Worm (Caenorhabditis elegans): Measurements from ENCODE around the gene vwa-8.
A peak's percentile ranks its signal among the peaks of the same experiment; 100 is the strongest.

The vwa-8 gene

DNA sequence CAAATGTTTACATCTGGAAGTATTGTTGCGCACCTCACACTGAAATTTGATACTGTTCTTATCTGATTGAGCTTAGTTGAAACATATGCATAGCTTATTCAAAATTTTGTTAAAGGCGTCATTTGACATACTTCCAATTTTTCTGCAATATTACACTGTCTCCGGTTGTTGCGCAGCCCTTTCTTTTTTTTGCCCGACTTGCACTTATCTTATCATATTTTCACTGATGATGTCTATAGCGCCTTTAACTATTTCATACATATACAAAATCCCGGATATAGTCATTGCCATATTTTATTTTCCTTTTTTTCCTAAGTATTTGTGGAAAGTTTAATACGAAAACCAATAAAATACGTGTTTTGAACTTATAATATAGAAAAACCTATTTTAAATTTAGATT, 15.5 kb downstream of the vwa-8 start:
- TF ChIP-seq F10E7.11 (tag; optimal IDR thresholded peaks at IDR 0.05) (no peak), zim-3 (tag; optimal IDR thresholded peaks at IDR 0.05) (no peak), hlh-26 (GFP tag; conservative IDR thresholded peaks at IDR 0.05) (no peak), Y95B8A.8 (GFP tag; IDR thresholded peaks at IDR 0.05) (no peak), K11D2.4 (GFP tag; IDR thresholded peaks at IDR 0.05) (no peak), tlf-1 (GFP tag; optimal IDR thresholded peaks at IDR 0.05) (no peak), K12H6.12 (tag; optimal IDR thresholded peaks at IDR 0.05) (no peak), snpc-4 (GFP tag; optimal IDR thresholded peaks at IDR 0.05) (no peak), snpc-4 (tag; optimal IDR thresholded peaks at IDR 0.05) (no peak), madf-6 (GFP tag; IDR thresholded peaks at IDR 0.05) (no peak), lsy-27 (tag; optimal IDR thresholded peaks at IDR 0.05; ENCODE audit: borderline replicate concordance, insufficient read depth) (no peak), dpff-1 (tag; optimal IDR thresholded peaks at IDR 0.05) (no peak), ekl-4 (GFP tag; IDR thresholded peaks at IDR 0.05) (no peak), lin-35 (GFP tag; optimal IDR thresholded peaks at IDR 0.05) (no peak), Y67H2A.10 (GFP tag; conservative IDR thresholded peaks at IDR 0.05) (no peak), hlh-12 (tag; optimal IDR thresholded peaks at IDR 0.05) (no peak)

DNA sequence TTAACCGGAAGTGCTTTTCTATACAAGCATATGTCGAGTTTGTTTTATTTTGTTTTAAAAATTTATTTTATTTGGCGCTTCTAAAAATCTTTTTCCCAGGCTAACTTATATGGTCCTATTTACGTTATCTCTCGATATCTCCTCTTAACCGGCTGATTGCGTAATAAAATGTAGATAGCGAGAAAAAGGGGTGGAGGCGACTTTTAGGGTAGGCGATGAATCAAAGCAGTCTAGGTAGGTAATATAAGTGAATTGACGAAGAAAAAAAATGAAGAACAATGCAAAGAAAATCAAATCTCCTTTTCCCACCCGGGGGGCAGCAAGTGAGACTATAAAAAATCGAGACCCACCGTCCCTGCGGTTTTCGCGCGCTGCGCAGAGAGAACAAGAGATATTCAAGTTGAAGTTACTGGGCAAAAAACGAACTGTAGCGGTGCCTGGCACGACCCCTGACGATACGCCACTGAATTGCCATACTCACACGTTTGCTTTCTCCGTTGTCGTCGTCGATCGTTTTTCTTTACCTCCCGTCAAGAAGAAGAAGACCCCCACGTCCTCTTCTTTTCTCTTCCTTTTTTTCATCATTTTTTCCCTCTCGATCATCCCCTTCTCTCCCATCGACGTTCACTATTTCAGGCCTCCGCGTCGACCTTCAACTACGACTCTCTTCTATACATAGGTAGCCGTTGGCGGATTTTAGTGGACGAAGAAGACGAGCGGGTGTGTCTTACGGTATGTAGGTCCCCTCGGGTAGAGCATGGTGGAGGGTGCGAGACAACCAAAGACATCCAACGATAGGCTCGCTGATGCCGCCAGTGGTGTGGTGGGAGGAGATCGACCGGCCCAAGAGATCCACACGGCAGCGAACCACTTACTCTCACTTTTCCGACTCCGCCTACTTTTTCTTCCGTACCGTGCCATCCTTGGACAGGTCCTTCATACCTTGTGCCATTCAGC, 16.9 kb downstream of the vwa-8 start, which contains the start of gene nhr-25:
TSS of gene nhr-25 (plus strand) at position 637 of the 957 bp plus-strand sequence.
- 0 out of 2 replicates have a peak, but pooled peaks have one; percentile 25 for TF ChIP-seq attf-3 (GFP tag; conservative IDR thresholded peaks at IDR 0.05)
- peak; percentile 54 for TF ChIP-seq zfh-2 (GFP tag; conservative IDR thresholded peaks at IDR 0.05)
- no peak for TF ChIP-seq madf-6 (GFP tag; IDR thresholded peaks at IDR 0.05)

DNA sequence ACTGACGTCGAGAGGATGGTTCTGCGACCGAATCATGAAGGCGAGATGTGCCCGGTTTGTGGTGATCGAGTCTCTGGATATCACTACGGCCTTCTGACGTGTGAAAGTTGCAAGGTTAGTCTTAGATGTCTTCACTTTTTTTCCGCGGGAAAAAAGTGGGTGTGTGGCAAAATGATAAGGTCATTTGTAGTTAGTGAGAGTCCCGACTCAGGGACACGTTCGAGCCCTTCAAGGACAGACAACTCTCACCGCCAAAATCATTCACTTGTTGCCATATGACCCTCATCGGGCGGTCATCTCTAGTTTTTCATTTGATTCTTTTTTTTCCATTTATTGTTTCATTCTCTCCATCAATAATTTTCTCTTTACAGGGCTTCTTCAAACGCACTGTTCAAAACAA, 17.6 kb downstream of the vwa-8 start:
- TF ChIP-seq lin-40 (tag; optimal IDR thresholded peaks at IDR 0.05) (no peak), nhr-27 (tag; optimal IDR thresholded peaks at IDR 0.05) (no peak), ceh-91 (GFP tag; IDR thresholded peaks at IDR 0.05) (no peak), egrh-3 (GFP tag; IDR thresholded peaks at IDR 0.05) (no peak), K11D2.4 (GFP tag; IDR thresholded peaks at IDR 0.05) (no peak), ets-4 (GFP tag; optimal IDR thresholded peaks at IDR 0.05) (no peak), D2030.7 (GFP tag; IDR thresholded peaks at IDR 0.05) (no peak), ceh-58 (GFP tag; IDR thresholded peaks at IDR 0.05) (no peak), ccch-3 (GFP tag; optimal IDR thresholded peaks at IDR 0.05) (no peak), mxl-1 (tag; optimal IDR thresholded peaks at IDR 0.05) (no peak)

DNA sequence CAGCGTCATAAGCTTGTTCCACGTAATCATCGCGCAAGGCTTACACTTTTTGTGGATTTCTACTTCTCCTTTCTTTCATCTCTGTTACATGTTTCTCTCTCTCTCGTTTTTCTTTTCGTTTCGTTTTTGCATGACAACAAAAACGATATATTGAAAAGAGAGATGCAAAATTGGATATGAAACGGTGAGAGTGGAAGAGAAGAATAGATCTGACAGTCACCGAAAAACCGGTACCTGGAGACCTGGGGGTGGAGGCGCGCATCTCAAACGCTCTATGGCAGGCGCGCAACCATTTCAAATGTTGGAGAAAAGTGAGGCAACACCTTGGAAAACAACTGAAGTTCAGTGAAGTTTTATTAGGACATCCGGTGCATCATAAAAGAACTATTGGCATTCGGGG, 18.4 kb downstream of the vwa-8 start:
- no peak for TF ChIP-seq K11D2.4 (GFP tag; IDR thresholded peaks at IDR 0.05)

DNA sequence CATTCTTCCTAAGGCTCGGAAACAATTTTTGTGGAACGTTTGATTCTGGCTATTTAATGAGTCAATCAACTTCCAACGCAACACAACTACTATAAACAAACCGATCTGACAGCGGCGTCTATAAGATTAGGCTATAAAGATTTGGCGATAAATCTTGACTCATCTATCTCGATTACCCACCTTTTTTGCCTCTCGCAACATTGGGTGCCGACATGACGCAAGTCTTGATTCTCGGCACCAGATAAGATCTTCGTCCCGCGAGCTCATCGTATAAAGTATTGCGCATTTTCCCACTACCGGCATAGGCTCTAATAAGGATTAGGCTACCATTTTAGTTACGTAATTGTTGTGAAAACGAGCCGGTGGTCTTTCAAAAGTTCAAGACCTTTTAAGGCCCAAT, 20.6 kb downstream of the vwa-8 start:
- TF ChIP-seq bed-1 (GFP tag; IDR thresholded peaks at IDR 0.05): no peak
- TF ChIP-seq mes-4 (tag; optimal IDR thresholded peaks at IDR 0.05): no peak
- no peak for TF ChIP-seq lir-1 (GFP tag; conservative IDR thresholded peaks at IDR 0.05)
- TF ChIP-seq Y95B8A.8 (GFP tag; IDR thresholded peaks at IDR 0.05): no peak
- no peak for TF ChIP-seq somi-1 (GFP tag; optimal IDR thresholded peaks at IDR 0.05)
- no peak for TF ChIP-seq B0336.3 (GFP tag; IDR thresholded peaks at IDR 0.05)
- TF ChIP-seq attf-6 (GFP tag; IDR thresholded peaks at IDR 0.05): no peak
